Worm (Caenorhabditis elegans) whole organism, young adult: ENCODE data around the gene nra-1.

ENCODE experiments used
- ama-1 ChIP-seq, 3 experiments: fragments of 150-350 bp in 1 of 3; sonication (generic microtip) in 2 of 3; optimal IDR thresholded peaks; 2 replicates each; lab custom pipeline; 2014 to 2018; ENCODE audit warnings: missing biosample characterization in 2 of 3, missing genetic modification characterization in 2 of 3, missing genetic modification reagents in 2 of 3
- lsy-27 ChIP-seq: sonication (generic microtip); optimal IDR thresholded peaks from 2 replicates; lab custom pipeline; 2017; ENCODE audit warnings: missing genetic modification characterization, mild to moderate bottlenecking, missing compliant biosample characterization, antibody characterized with exemption, missing genotype, borderline replicate concordance; ENCODE audit not compliant: insufficient read depth

ce11 chrIV:17311842-17312241, 27.8 kb upstream of the nra-1 start, which contains the start of gene snf-9:
- no peak for TF ChIP-seq lsy-27 (tag; lab: Kevin White, UChicago)
- TF ChIP-seq ama-1 (optimal IDR thresholded peaks at IDR 0.05; lab: Kevin White, UChicago) = no peak
- no peak for TF ChIP-seq ama-1 (GFP tag; optimal IDR thresholded peaks at IDR 0.05; lab: Kevin White, UChicago)
